Fruit fly (Drosophila melanogaster) whole organism, wandering third instar larva: ENCODE results near the gene CG31560.

ENCODE experiments used
- Abd-B ChIP-seq: fragments of >200 bp; optimal IDR thresholded peaks from 2 replicates; lab custom pipeline; 2017; ENCODE audit warnings: missing biosample characterization, missing genetic modification characterization
- Dfd ChIP-seq: fragments of >200 bp; optimal IDR thresholded peaks from 2 replicates; lab custom pipeline; 2017; ENCODE audit warnings: missing biosample characterization, missing genetic modification characterization
- Hr83 ChIP-seq: fragments of 200-300 bp; sonication (Bioruptor generic); optimal IDR thresholded peaks from 2 replicates; lab custom pipeline; 2016; ENCODE audit warnings: missing biosample characterization, mild to moderate bottlenecking, missing genetic modification characterization, moderate library complexity; ENCODE audit not compliant: poor library complexity, severe bottlenecking
- Myc ChIP-seq: fragments of >200 bp; optimal IDR thresholded peaks from 2 replicates; lab custom pipeline; 2017
- Sp1 ChIP-seq: fragments of 200-800 bp; sonication (Bioruptor generic); optimal IDR thresholded peaks from 3 replicates; lab custom pipeline; 2019; ENCODE audit warnings: missing biosample characterization, mild to moderate bottlenecking, missing genetic modification characterization, moderate library complexity
- brk ChIP-seq: fragments of 200-800 bp; sonication (Bioruptor generic); optimal IDR thresholded peaks from 2 replicates; lab custom pipeline; 2016; ENCODE audit warnings: missing biosample characterization, mild to moderate bottlenecking, missing genetic modification characterization
- dmrt93B ChIP-seq: fragments of 200-800 bp; sonication (Bioruptor generic); optimal IDR thresholded peaks from 2 replicates; lab custom pipeline; 2018; ENCODE audit warnings: missing biosample characterization, mild to moderate bottlenecking, missing genetic modification characterization
- ey ChIP-seq: fragments of 200-800 bp; sonication (Bioruptor generic); optimal IDR thresholded peaks from 2 replicates; lab custom pipeline; 2016; ENCODE audit warnings: missing biosample characterization, missing genetic modification characterization
- foxo ChIP-seq, 2 experiments: fragments of 200-800 bp; sonication (Bioruptor generic); optimal IDR thresholded peaks; 2 replicates in 1 of 2; 3 replicates in 1 of 2; lab custom pipeline; 2016 to 2017; ENCODE audit warnings: missing biosample characterization in 2 of 2, missing genetic modification characterization in 2 of 2
- fru ChIP-seq: fragments of 200-800 bp; sonication (Bioruptor generic); optimal IDR thresholded peaks from 3 replicates; lab custom pipeline; 2016; ENCODE audit warnings: missing biosample characterization, mild to moderate bottlenecking, missing genetic modification characterization
- psq ChIP-seq: fragments of 200-800 bp; sonication (Bioruptor generic); optimal IDR thresholded peaks from 3 replicates; lab custom pipeline; 2017; ENCODE audit warnings: missing biosample characterization, mild to moderate bottlenecking, missing genetic modification characterization, moderate library complexity
- usp ChIP-seq: fragments of >200 bp; optimal IDR thresholded peaks from 2 replicates; lab custom pipeline; 2017; ENCODE audit warnings: missing biosample characterization, missing genetic modification characterization

dm6 chr3R:6334906-6335433 is 25.2 kb downstream of the CG31560 start, which contains the start of gene Osi19:
- TF ChIP-seq Abd-B (GFP tag; lab: Kevin White, UChicago) (no peak), brk (no peak), usp (GFP tag; lab: Kevin White, UChicago) (no peak), Hr83 (no peak), psq (GFP tag; lab: Kevin White, UChicago) (no peak), ey (no peak), Dfd (GFP tag; lab: Kevin White, UChicago) (no peak), Myc (lab: Kevin White, UChicago) (no peak), dmrt93B (GFP tag; lab: Kevin White, UChicago) (no peak), fru (GFP tag; lab: Kevin White, UChicago) (no peak), foxo (GFP tag; optimal IDR thresholded peaks at IDR 0.05; lab: Kevin White, UChicago) (no peak), Sp1 (GFP tag; lab: Kevin White, UChicago) (no peak)
